Worm (Caenorhabditis elegans): Measurements from ENCODE around the gene C26H9A.4.
"Not testable (repeated sequence)": the region's sequence is repeated elsewhere in the genome, so short reads cannot be mapped to it uniquely, and the experiment has no call there.

Gene C26H9A.4

DNA sequence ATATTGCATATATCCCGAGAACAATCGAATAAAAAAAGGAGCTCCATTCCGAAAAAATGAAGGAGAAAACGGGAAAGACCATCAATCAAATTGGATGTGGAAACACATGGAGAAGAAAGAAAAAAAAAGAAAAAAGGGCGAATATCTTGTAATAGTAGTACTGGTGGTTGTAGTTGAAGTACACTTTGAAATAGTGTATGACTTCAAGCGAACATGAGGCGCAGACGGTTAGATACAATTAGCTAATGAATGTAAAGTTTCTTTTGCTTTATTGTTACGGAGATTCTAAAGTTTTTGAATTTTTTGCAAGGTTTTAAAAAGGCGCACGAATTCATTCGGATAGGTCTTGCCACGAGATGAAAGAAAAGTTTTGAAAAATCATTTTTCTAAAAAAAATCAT, 20.8 kb upstream of the C26H9A.4 start:
- TF ChIP-seq tbx-11 (GFP tag; IDR thresholded peaks at IDR 0.05) = no peak
- TF ChIP-seq hmg-4 (GFP tag; optimal IDR thresholded peaks at IDR 0.05) = no peak
- no peak for TF ChIP-seq ama-1 (optimal IDR thresholded peaks at IDR 0.05)
- no peak for TF ChIP-seq F13C5.2 (tag; optimal IDR thresholded peaks at IDR 0.05)
- TF ChIP-seq flt-1 (GFP tag; IDR thresholded peaks at IDR 0.05) = no peak
- no peak for TF ChIP-seq sea-1 (GFP tag; conservative IDR thresholded peaks at IDR 0.05)
- no peak for TF ChIP-seq pes-1 (GFP tag; IDR thresholded peaks at IDR 0.05)
- no peak for TF ChIP-seq B0310.2 (tag; optimal IDR thresholded peaks at IDR 0.05)

ce11 chrIV:12633825-12634224, 19.4 kb upstream of the C26H9A.4 start:
- TF ChIP-seq hnd-1 (tag; optimal IDR thresholded peaks at IDR 0.05) = no peak
- TF ChIP-seq pes-1 (GFP tag; IDR thresholded peaks at IDR 0.05) = no peak
- TF ChIP-seq tbx-37 (GFP tag; conservative IDR thresholded peaks at IDR 0.05) = no peak
- no peak for TF ChIP-seq ceh-13 (GFP tag; optimal IDR thresholded peaks at IDR 0.05)
- no peak for TF ChIP-seq tbx-11 (GFP tag; IDR thresholded peaks at IDR 0.05)
- TF ChIP-seq B0310.2 (tag; optimal IDR thresholded peaks at IDR 0.05) = no peak
- TF ChIP-seq ets-7 (tag; optimal IDR thresholded peaks at IDR 0.05) = no peak
- TF ChIP-seq hmg-4 (GFP tag; optimal IDR thresholded peaks at IDR 0.05) = no peak
- no peak for TF ChIP-seq tra-4 (tag; optimal IDR thresholded peaks at IDR 0.05)
- no peak for TF ChIP-seq ceh-36 (tag; optimal IDR thresholded peaks at IDR 0.05)
- no peak for TF ChIP-seq flt-1 (GFP tag; IDR thresholded peaks at IDR 0.05)
- no peak for TF ChIP-seq hmbx-1 (tag; optimal IDR thresholded peaks at IDR 0.05)
- TF ChIP-seq scrt-1 (GFP tag; IDR thresholded peaks at IDR 0.05) = no peak
- no peak for TF ChIP-seq sea-1 (GFP tag; conservative IDR thresholded peaks at IDR 0.05)
- no peak for TF ChIP-seq F13C5.2 (tag; optimal IDR thresholded peaks at IDR 0.05)
- TF ChIP-seq aly-1 (tag; optimal IDR thresholded peaks at IDR 0.05) = no peak
- TF ChIP-seq ama-1 (optimal IDR thresholded peaks at IDR 0.05) = no peak

- TF ChIP-seq B0310.2 (tag; optimal IDR thresholded peaks at IDR 0.05) = no peak
Measured at ce11 chrIV:12637340-12637739, 15.9 kb upstream of the C26H9A.4 start.

ce11 chrIV:12639311-12639710, 13.9 kb upstream of the C26H9A.4 start, which contains the start of gene C26H9A.3:
Gene C26H9A.3 (minus strand): TSS chrIV:12639411.
- TF ChIP-seq sea-1 (GFP tag; conservative IDR thresholded peaks at IDR 0.05); ceh-36 (tag; optimal IDR thresholded peaks at IDR 0.05); tra-4 (tag; optimal IDR thresholded peaks at IDR 0.05): not testable (repeated sequence)

ce11 chrIV:12640137-12640536, 13.1 kb upstream of the C26H9A.4 start, which contains the start of gene vha-7:
Gene vha-7 (plus strand): TSS chrIV:12640462.
- no peak for TF ChIP-seq hnd-1 (tag; optimal IDR thresholded peaks at IDR 0.05)
- TF ChIP-seq aly-1 (tag; optimal IDR thresholded peaks at IDR 0.05) = no peak
- TF ChIP-seq tbx-37 (GFP tag; conservative IDR thresholded peaks at IDR 0.05) = no peak
- no peak for TF ChIP-seq hmg-4 (GFP tag; optimal IDR thresholded peaks at IDR 0.05)
- TF ChIP-seq F13C5.2 (tag; optimal IDR thresholded peaks at IDR 0.05) = no peak
- TF ChIP-seq tra-4 (tag; optimal IDR thresholded peaks at IDR 0.05) = no peak
- TF ChIP-seq ama-1 (optimal IDR thresholded peaks at IDR 0.05) = no peak
- no peak for TF ChIP-seq hmbx-1 (tag; optimal IDR thresholded peaks at IDR 0.05)
- TF ChIP-seq tbx-11 (GFP tag; IDR thresholded peaks at IDR 0.05) = no peak
- TF ChIP-seq B0310.2 (tag; optimal IDR thresholded peaks at IDR 0.05) = no peak
- TF ChIP-seq flt-1 (GFP tag; IDR thresholded peaks at IDR 0.05) = no peak
- no peak for TF ChIP-seq ceh-13 (GFP tag; optimal IDR thresholded peaks at IDR 0.05)
- TF ChIP-seq sea-1 (GFP tag; conservative IDR thresholded peaks at IDR 0.05) = no peak
- no peak for TF ChIP-seq scrt-1 (GFP tag; IDR thresholded peaks at IDR 0.05)
- no peak for TF ChIP-seq ets-7 (tag; optimal IDR thresholded peaks at IDR 0.05)
- no peak for TF ChIP-seq pes-1 (GFP tag; IDR thresholded peaks at IDR 0.05)
- no peak for TF ChIP-seq ceh-36 (tag; optimal IDR thresholded peaks at IDR 0.05)

- TF ChIP-seq aly-1 (tag; optimal IDR thresholded peaks at IDR 0.05) = no peak
- TF ChIP-seq ama-1 (optimal IDR thresholded peaks at IDR 0.05) = no peak
- TF ChIP-seq B0310.2 (tag; optimal IDR thresholded peaks at IDR 0.05) = no peak
- TF ChIP-seq ceh-13 (GFP tag; optimal IDR thresholded peaks at IDR 0.05) = no peak
- TF ChIP-seq hmg-4 (GFP tag; optimal IDR thresholded peaks at IDR 0.05) = no peak
- no peak for TF ChIP-seq hmbx-1 (tag; optimal IDR thresholded peaks at IDR 0.05)
- TF ChIP-seq tbx-11 (GFP tag; IDR thresholded peaks at IDR 0.05) = no peak
- TF ChIP-seq pes-1 (GFP tag; IDR thresholded peaks at IDR 0.05) = no peak
- TF ChIP-seq tbx-37 (GFP tag; conservative IDR thresholded peaks at IDR 0.05) = no peak
- no peak for TF ChIP-seq flt-1 (GFP tag; IDR thresholded peaks at IDR 0.05)
- no peak for TF ChIP-seq scrt-1 (GFP tag; IDR thresholded peaks at IDR 0.05)
- TF ChIP-seq hnd-1 (tag; optimal IDR thresholded peaks at IDR 0.05) = no peak
Measured at ce11 chrIV:12640875-12641860, 12.0 kb upstream of the C26H9A.4 start.

DNA sequence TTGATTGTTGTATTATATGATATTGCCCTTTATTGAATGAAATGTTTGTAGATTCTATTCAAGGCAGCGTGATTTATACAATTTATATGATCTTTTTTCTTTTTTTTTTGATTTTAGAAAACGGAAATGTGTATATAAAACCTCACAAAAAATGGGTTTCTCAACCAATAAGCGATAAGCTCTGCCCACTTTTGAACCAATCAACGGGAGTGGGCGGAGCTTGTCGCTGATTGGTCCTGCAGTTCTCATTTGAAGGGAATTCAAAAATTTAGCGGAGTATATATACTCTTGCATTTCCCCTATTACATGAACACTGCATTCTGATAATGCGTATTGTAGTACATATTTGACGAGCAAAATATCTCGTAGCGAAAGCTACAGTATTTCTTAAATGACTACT, 2.6 kb upstream of the C26H9A.4 start:
- TF ChIP-seq tra-4 (tag; optimal IDR thresholded peaks at IDR 0.05) (no peak), ets-7 (tag; optimal IDR thresholded peaks at IDR 0.05) (no peak), B0310.2 (tag; optimal IDR thresholded peaks at IDR 0.05) (no peak), flt-1 (GFP tag; IDR thresholded peaks at IDR 0.05) (no peak), sea-1 (GFP tag; conservative IDR thresholded peaks at IDR 0.05) (no peak), tbx-11 (GFP tag; IDR thresholded peaks at IDR 0.05) (no peak), ama-1 (optimal IDR thresholded peaks at IDR 0.05) (no peak), scrt-1 (GFP tag; IDR thresholded peaks at IDR 0.05) (no peak), hnd-1 (tag; optimal IDR thresholded peaks at IDR 0.05) (no peak), hmbx-1 (tag; optimal IDR thresholded peaks at IDR 0.05) (no peak), aly-1 (tag; optimal IDR thresholded peaks at IDR 0.05) (no peak), hmg-4 (GFP tag; optimal IDR thresholded peaks at IDR 0.05) (no peak), F13C5.2 (tag; optimal IDR thresholded peaks at IDR 0.05) (no peak), ceh-36 (tag; optimal IDR thresholded peaks at IDR 0.05) (no peak)

Data from whole organism, early embryonic.